Fruit fly (Drosophila melanogaster): ENCODE measurements around the gene MnM.
A peak's percentile ranks its signal among the peaks of the same experiment; 100 is the strongest.

The MnM gene

dm6 chr3L:3192333-3192894, 14.0 kb upstream of the MnM start, which contains the start of gene CG14965:
TSS of gene CG14965 (minus strand) at chr3L:3192491.
- no peak for TF ChIP-seq CG8301 (tag; optimal IDR thresholded peaks at IDR 0.05)
- TF ChIP-seq Pif1B (GFP tag; optimal IDR thresholded peaks at IDR 0.05): no peak
- TF ChIP-seq EcR (GFP tag; optimal IDR thresholded peaks at IDR 0.05): no peak
- TF ChIP-seq CG4496 (GFP tag; IDR thresholded peaks at IDR 0.05): no peak
- TF ChIP-seq D1 (tag; optimal IDR thresholded peaks at IDR 0.05): no peak
- TF ChIP-seq CG9948 (tag; optimal IDR thresholded peaks at IDR 0.05): no peak
- TF ChIP-seq CG15710 (tag; optimal IDR thresholded peaks at IDR 0.05): no peak
- no peak for TF ChIP-seq CG13204 (GFP tag; optimal IDR thresholded peaks at IDR 0.05)

- TF ChIP-seq CG9948 (tag; optimal IDR thresholded peaks at IDR 0.05) (no peak), Snoo (tag; optimal IDR thresholded peaks at IDR 0.05) (no peak), CG4496 (GFP tag; IDR thresholded peaks at IDR 0.05) (no peak), Pif1B (GFP tag; optimal IDR thresholded peaks at IDR 0.05) (no peak)
Observed at dm6 chr3L:3189647-3190046, 11.3 kb upstream of the MnM start, which contains the start of the genes CG42525 and CG14958. TSS of gene CG42525 (minus strand) at chr3L:3189747. TSS of gene CG14958 (plus strand) at chr3L:3189978.

dm6 chr3L:3187263-3187662, 8.9 kb upstream of the MnM start, which contains the start of gene CG14957:
TSS of gene CG14957 (plus strand) at chr3L:3187563.
- TF ChIP-seq CG12605 (GFP tag; IDR thresholded peaks at IDR 0.05) (no peak), CG10348 (GFP tag; IDR thresholded peaks at IDR 0.05) (no peak), gl (tag; optimal IDR thresholded peaks at IDR 0.05) (no peak), CG34367 (tag; optimal IDR thresholded peaks at IDR 0.05) (no peak), CG17806 (tag; optimal IDR thresholded peaks at IDR 0.05) (no peak), CG32121 (GFP tag; IDR thresholded peaks at IDR 0.05) (no peak), CG4496 (GFP tag; IDR thresholded peaks at IDR 0.05) (no peak), Pif1A (GFP tag; optimal IDR thresholded peaks at IDR 0.05) (no peak), Pif1B (GFP tag; optimal IDR thresholded peaks at IDR 0.05) (no peak), CG13204 (GFP tag; optimal IDR thresholded peaks at IDR 0.05) (no peak), EcR (GFP tag; optimal IDR thresholded peaks at IDR 0.05) (no peak), D1 (tag; optimal IDR thresholded peaks at IDR 0.05) (no peak), CG8301 (tag; optimal IDR thresholded peaks at IDR 0.05) (no peak), rn (GFP tag; IDR thresholded peaks at IDR 0.05) (no peak), fd96Ca (GFP tag; IDR thresholded peaks at IDR 0.05) (no peak), Snoo (tag; optimal IDR thresholded peaks at IDR 0.05) (no peak), CG14655 (GFP tag; optimal IDR thresholded peaks at IDR 0.05) (no peak), CG9948 (tag; optimal IDR thresholded peaks at IDR 0.05) (no peak), Ets98B (GFP tag; IDR thresholded peaks at IDR 0.05) (no peak)

- TF ChIP-seq D1 (tag; optimal IDR thresholded peaks at IDR 0.05) (no peak), Snoo (tag; optimal IDR thresholded peaks at IDR 0.05) (no peak), CG17806 (tag; optimal IDR thresholded peaks at IDR 0.05) (no peak), fd96Ca (GFP tag; IDR thresholded peaks at IDR 0.05) (no peak), CG8159 (tag; optimal IDR thresholded peaks at IDR 0.05) (no peak), CG10348 (GFP tag; IDR thresholded peaks at IDR 0.05) (no peak), CG4496 (GFP tag; IDR thresholded peaks at IDR 0.05) (no peak)
Observed at dm6 chr3L:3186364-3186763, 8.0 kb upstream of the MnM start, which contains the start of gene CG32284. TSS of gene CG32284 (plus strand) at chr3L:3186664.

DNA sequence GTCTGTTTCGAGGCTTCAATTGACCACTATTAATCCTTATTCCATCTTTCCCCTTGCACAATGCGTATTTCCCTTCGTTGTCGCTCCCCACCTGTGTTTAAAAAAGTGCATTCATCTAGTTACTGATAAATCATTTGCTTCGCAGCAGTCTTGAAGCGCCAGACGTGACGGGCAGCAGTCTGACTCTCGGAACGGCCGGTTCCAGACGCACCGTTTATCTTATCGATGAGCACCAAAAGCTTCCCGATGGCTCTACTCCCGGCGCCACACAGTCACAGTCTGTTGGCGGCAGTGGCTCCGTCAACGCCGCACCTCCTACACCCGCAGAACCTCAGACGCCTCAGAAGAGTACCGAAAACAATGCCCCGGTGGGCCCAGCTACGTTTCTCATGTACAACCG, 5.7 kb upstream of the MnM start, which contains the start of gene CG42494:
TSS of gene CG42494 (plus strand) at position 301 of the 400 bp plus-strand sequence.
- TF ChIP-seq EcR (GFP tag; optimal IDR thresholded peaks at IDR 0.05) (no peak), CG9948 (tag; optimal IDR thresholded peaks at IDR 0.05) (no peak), Pif1A (GFP tag; optimal IDR thresholded peaks at IDR 0.05) (no peak), CG8159 (tag; optimal IDR thresholded peaks at IDR 0.05) (no peak), CG12605 (GFP tag; IDR thresholded peaks at IDR 0.05) (no peak), CG32121 (GFP tag; IDR thresholded peaks at IDR 0.05) (no peak), Snoo (tag; optimal IDR thresholded peaks at IDR 0.05) (no peak), CG15710 (tag; optimal IDR thresholded peaks at IDR 0.05) (no peak), CG4496 (GFP tag; IDR thresholded peaks at IDR 0.05) (no peak), CG10348 (GFP tag; IDR thresholded peaks at IDR 0.05) (no peak), CG17806 (tag; optimal IDR thresholded peaks at IDR 0.05) (no peak), CG14655 (GFP tag; optimal IDR thresholded peaks at IDR 0.05) (no peak), CG8301 (tag; optimal IDR thresholded peaks at IDR 0.05) (no peak), Ets98B (GFP tag; IDR thresholded peaks at IDR 0.05) (no peak), fd96Ca (GFP tag; IDR thresholded peaks at IDR 0.05) (no peak)

DNA sequence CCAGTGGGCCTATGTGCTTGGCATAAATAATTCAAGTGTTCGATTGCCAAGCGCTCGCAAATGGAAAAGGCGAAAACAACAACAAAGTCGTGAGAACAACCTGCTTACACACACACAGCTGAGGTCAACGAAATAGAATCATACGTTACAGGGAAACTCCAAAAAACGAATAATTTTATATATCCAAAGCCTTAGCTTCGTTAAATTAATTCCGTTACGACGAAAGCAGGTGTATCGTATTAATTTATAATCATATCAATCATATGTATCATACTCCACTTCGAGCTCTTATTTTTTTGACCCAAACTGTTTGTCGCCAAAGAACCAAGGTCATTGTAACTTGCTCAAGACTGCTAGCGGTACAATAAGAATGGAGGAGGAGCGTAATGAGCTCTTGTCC, 1.1 kb upstream of the MnM start:
- peak; percentile 91 for TF ChIP-seq CG12605 (GFP tag; IDR thresholded peaks at IDR 0.05)
- peak; percentile 81 for TF ChIP-seq CG32121 (GFP tag; IDR thresholded peaks at IDR 0.05)
- peak; percentile 98 for TF ChIP-seq EcR (GFP tag; optimal IDR thresholded peaks at IDR 0.05)
- peak; percentile 19; the same call in 1 of the 2 replicates for TF ChIP-seq CG10348 (GFP tag; IDR thresholded peaks at IDR 0.05)
- TF ChIP-seq CG34367 (tag; optimal IDR thresholded peaks at IDR 0.05): peak; percentile 89
- TF ChIP-seq CG15710 (tag; optimal IDR thresholded peaks at IDR 0.05): peak; percentile 93
- peak; percentile 89 for TF ChIP-seq gl (tag; optimal IDR thresholded peaks at IDR 0.05)
- peak; percentile 92 for TF ChIP-seq Pif1B (GFP tag; optimal IDR thresholded peaks at IDR 0.05)
- peak; percentile 95 for TF ChIP-seq CG8159 (tag; optimal IDR thresholded peaks at IDR 0.05)
- peak; percentile 93 for TF ChIP-seq CG17806 (tag; optimal IDR thresholded peaks at IDR 0.05)
- TF ChIP-seq CG4496 (GFP tag; IDR thresholded peaks at IDR 0.05): peak; percentile 95
- peak; percentile 78 for TF ChIP-seq rn (GFP tag; IDR thresholded peaks at IDR 0.05)
- peak; percentile 94 for TF ChIP-seq CG8301 (tag; optimal IDR thresholded peaks at IDR 0.05)
- no peak for TF ChIP-seq D1 (tag; optimal IDR thresholded peaks at IDR 0.05)
- TF ChIP-seq Ets98B (GFP tag; IDR thresholded peaks at IDR 0.05): peak; percentile 92
- TF ChIP-seq Snoo (tag; optimal IDR thresholded peaks at IDR 0.05): peak; percentile 92
- TF ChIP-seq CG9948 (tag; optimal IDR thresholded peaks at IDR 0.05): peak; percentile 93
- TF ChIP-seq Pif1A (GFP tag; optimal IDR thresholded peaks at IDR 0.05): no peak
- peak; percentile 87 for TF ChIP-seq CG13204 (GFP tag; optimal IDR thresholded peaks at IDR 0.05)
- no peak for TF ChIP-seq CG14655 (GFP tag; optimal IDR thresholded peaks at IDR 0.05)
- TF ChIP-seq fd96Ca (GFP tag; IDR thresholded peaks at IDR 0.05): peak; percentile 92
